Fruit fly (Drosophila melanogaster) whole organism, embryonic: ENCODE data around the gene CtBP.

Source experiments
- Aef1 ChIP-seq: fragments of 200-800 bp; sonication (Bioruptor generic); IDR thresholded peaks from 3 replicates; pipeline ENCODE4 v1.3.6; 2022; ENCODE audit warnings: missing biosample characterization, missing genetic modification characterization
- Atf3 ChIP-seq: fragments of 200-800 bp; sonication (Bioruptor generic); optimal IDR thresholded peaks from 3 replicates; lab custom pipeline; 2016; ENCODE audit warnings: missing biosample characterization, missing genetic modification characterization
- B-H1 ChIP-seq: fragments of 200-800 bp; sonication (Bioruptor generic); IDR thresholded peaks from 3 replicates; pipeline ENCODE4 v1.3.6; 2022; ENCODE audit warnings: missing biosample characterization, missing genetic modification characterization
- Bteb2 ChIP-seq: fragments of 200-800 bp; sonication (Bioruptor generic); optimal IDR thresholded peaks from 2 replicates; lab custom pipeline; 2016; ENCODE audit warnings: missing biosample characterization, missing genetic modification characterization
- CG10462 ChIP-seq: fragments of 200-800 bp; sonication (Bioruptor generic); optimal IDR thresholded peaks from 2 replicates; lab custom pipeline; 2016; ENCODE audit warnings: missing biosample characterization, missing genetic modification characterization
- CG10654 ChIP-seq: fragments of 200-800 bp; sonication (Bioruptor generic); optimal IDR thresholded peaks from 2 replicates; lab custom pipeline; 2016; ENCODE audit warnings: missing biosample characterization, missing genetic modification characterization
- CG13775 ChIP-seq: fragments of 200-800 bp; sonication (Bioruptor generic); optimal IDR thresholded peaks from 3 replicates; lab custom pipeline; 2017; ENCODE audit warnings: missing biosample characterization, mild to moderate bottlenecking, missing genetic modification characterization
- CG18476 ChIP-seq: fragments of 200-800 bp; sonication (Bioruptor generic); optimal IDR thresholded peaks from 2 replicates; lab custom pipeline; 2016; ENCODE audit warnings: missing biosample characterization, mild to moderate bottlenecking, missing genetic modification characterization
- CG2875 ChIP-seq: fragments of 200-800 bp; sonication (Bioruptor generic); optimal IDR thresholded peaks from 2 replicates; lab custom pipeline; 2017; ENCODE audit warnings: missing biosample characterization, mild to moderate bottlenecking, missing genetic modification characterization, missing genetic modification reagents
- CG31224 ChIP-seq: fragments of 200-800 bp; sonication (Bioruptor generic); IDR thresholded peaks from 2 replicates; pipeline ENCODE4 v1.3.6; 2022; ENCODE audit warnings: missing biosample characterization, missing genetic modification characterization
- CG3838 ChIP-seq: fragments of 200-800 bp; sonication (Bioruptor generic); optimal IDR thresholded peaks from 3 replicates; lab custom pipeline; 2016; ENCODE audit warnings: missing biosample characterization, missing genetic modification characterization
- CG42726 ChIP-seq: fragments of 200-800 bp; sonication (Bioruptor generic); IDR thresholded peaks from 2 replicates; pipeline ENCODE4 v1.3.6; 2022; ENCODE audit warnings: missing biosample characterization, missing genetic modification characterization; ENCODE audit not compliant: partially characterized antibody
- CG4424 ChIP-seq: fragments of 200-800 bp; sonication (Bioruptor generic); optimal IDR thresholded peaks from 3 replicates; lab custom pipeline; 2016; ENCODE audit warnings: missing biosample characterization, missing genetic modification characterization
- CG5953 ChIP-seq: fragments of 200-800 bp; sonication (Bioruptor generic); IDR thresholded peaks from 2 replicates; pipeline ENCODE4 v1.3.6; 2022; ENCODE audit warnings: missing biosample characterization, missing genetic modification characterization
- CG6791 ChIP-seq: fragments of 200-800 bp; sonication (Bioruptor generic); IDR thresholded peaks from 3 replicates; pipeline ENCODE4 v1.3.6; 2022; ENCODE audit warnings: missing biosample characterization, missing genetic modification characterization; ENCODE audit not compliant: partially characterized antibody
- CG7372 ChIP-seq: fragments of 200-800 bp; sonication (Bioruptor generic); IDR thresholded peaks from 2 replicates; pipeline ENCODE4 v1.3.6; 2022; ENCODE audit warnings: missing biosample characterization, missing genetic modification characterization
- CG7963 ChIP-seq: fragments of 200-800 bp; sonication (Bioruptor generic); IDR thresholded peaks from 3 replicates; pipeline ENCODE4 v1.3.6; 2022; ENCODE audit warnings: missing biosample characterization, missing genetic modification characterization; ENCODE audit not compliant: partially characterized antibody
- CG9215 ChIP-seq: fragments of 200-800 bp; sonication (Bioruptor generic); IDR thresholded peaks from 2 replicates; pipeline ENCODE4 v1.3.6; 2022; ENCODE audit warnings: missing biosample characterization, missing genetic modification characterization
- CHES-1-like ChIP-seq: fragments of 200-800 bp; sonication (Bioruptor generic); optimal IDR thresholded peaks from 2 replicates; lab custom pipeline; 2016; ENCODE audit warnings: missing biosample characterization, missing genetic modification characterization
- CoRest ChIP-seq: fragments of 200-800 bp; sonication (Bioruptor generic); optimal IDR thresholded peaks from 3 replicates; lab custom pipeline; 2018; ENCODE audit warnings: missing biosample characterization, mild to moderate bottlenecking, missing genetic modification characterization, moderate library complexity
- E2f2 ChIP-seq: fragments of 200-800 bp; sonication (Bioruptor generic); IDR thresholded peaks from 2 replicates; pipeline ENCODE4 v1.3.6; 2022; ENCODE audit warnings: missing biosample characterization, missing genetic modification characterization
- Eip74EF ChIP-seq, 2 experiments: fragments of 200-800 bp in 1 of 2; fragments of >200 bp in 1 of 2; sonication (Bioruptor generic) in 1 of 2; optimal IDR thresholded peaks; 2 replicates each; lab custom pipeline; 2017 to 2019; ENCODE audit warnings: missing biosample characterization in 2 of 2, missing genetic modification characterization in 2 of 2, mild to moderate bottlenecking in 1 of 2, moderate library complexity in 1 of 2
- Med ChIP-seq: fragments of 200-800 bp; sonication (Bioruptor generic); peaks from one replicate; lab custom pipeline; 2016; ENCODE audit warnings: missing biosample characterization, missing genetic modification characterization, mild to moderate bottlenecking, inconsistent platforms, moderate library complexity
- NFAT ChIP-seq: fragments of 200-800 bp; sonication (Bioruptor generic); IDR thresholded peaks from 2 replicates; pipeline ENCODE4 v1.3.6; 2022; ENCODE audit warnings: missing biosample characterization, missing genetic modification characterization
- Nf-YA ChIP-seq: fragments of 200-800 bp; sonication (Bioruptor generic); IDR thresholded peaks from 2 replicates; pipeline ENCODE4 v1.3.6; 2022; ENCODE audit warnings: missing biosample characterization, missing genetic modification characterization
- Nf-YB ChIP-seq: fragments of 200-800 bp; sonication (Bioruptor generic); optimal IDR thresholded peaks from 3 replicates; lab custom pipeline; 2019; ENCODE audit warnings: missing biosample characterization, mild to moderate bottlenecking, missing genetic modification characterization, moderate library complexity
- Nf-YC ChIP-seq: fragments of 200-800 bp; optimal IDR thresholded peaks from 3 replicates; lab custom pipeline; 2019; ENCODE audit warnings: missing biosample characterization, mild to moderate bottlenecking, missing genetic modification characterization, moderate library complexity
- Ptx1 ChIP-seq: fragments of 200-800 bp; sonication (Bioruptor generic); IDR thresholded peaks from 2 replicates; pipeline ENCODE4 v1.3.6; 2022; ENCODE audit warnings: missing biosample characterization, missing genetic modification characterization
- Ravus ChIP-seq: fragments of 200-800 bp; sonication (Bioruptor generic); IDR thresholded peaks from 2 replicates; pipeline ENCODE4 v1.3.6; 2022; ENCODE audit warnings: missing biosample characterization, missing genetic modification characterization
- Scr ChIP-seq: fragments of 200-800 bp; sonication (Bioruptor generic); IDR thresholded peaks from 2 replicates; pipeline ENCODE4 v1.3.6; 2022; ENCODE audit warnings: missing biosample characterization, missing genetic modification characterization; ENCODE audit not compliant: partially characterized antibody
- Stat92E ChIP-seq, 3 experiments: fragments of >200 bp in 2 of 3; fragments of 200-800 bp in 1 of 3; sonication (Bioruptor generic) in 1 of 3; optimal IDR thresholded peaks; 2 replicates each; lab custom pipeline; 2017 to 2019; ENCODE audit warnings: missing biosample characterization in 3 of 3, missing genetic modification characterization in 3 of 3, mild to moderate bottlenecking in 1 of 3, moderate library complexity in 1 of 3
- Trl ChIP-seq, 3 experiments: fragments of >200 bp in 2 of 3; fragments of 200-800 bp in 1 of 3; sonication (Bioruptor generic) in 1 of 3; optimal IDR thresholded peaks; 2 replicates in 1 of 3; 3 replicates in 2 of 3; lab custom pipeline; 2016 to 2017; ENCODE audit warnings: missing biosample characterization in 1 of 3, missing genetic modification characterization in 1 of 3
- dimm ChIP-seq: fragments of 200-800 bp; sonication (Bioruptor generic); IDR thresholded peaks from 2 replicates; pipeline ENCODE4 v1.3.6; 2022; ENCODE audit warnings: missing biosample characterization, missing genetic modification characterization
- exex ChIP-seq: fragments of 200-800 bp; sonication (Bioruptor generic); optimal IDR thresholded peaks from 4 replicates; lab custom pipeline; 2018; ENCODE audit warnings: missing biosample characterization, mild to moderate bottlenecking, missing genetic modification characterization, moderate library complexity
- fd102C ChIP-seq: fragments of 200-800 bp; sonication (Bioruptor generic); optimal IDR thresholded peaks from 2 replicates; lab custom pipeline; 2018; ENCODE audit warnings: missing biosample characterization, mild to moderate bottlenecking, missing genetic modification characterization, moderate library complexity
- gcm2 ChIP-seq: fragments of 200-800 bp; sonication (Bioruptor generic); optimal IDR thresholded peaks from 2 replicates; lab custom pipeline; 2016; ENCODE audit warnings: missing biosample characterization, missing genetic modification characterization
- gsb-n ChIP-seq: fragments of 200-800 bp; sonication (Bioruptor generic); optimal IDR thresholded peaks from 3 replicates; lab custom pipeline; 2018; ENCODE audit warnings: missing biosample characterization, mild to moderate bottlenecking, missing genetic modification characterization
- kah ChIP-seq: fragments of 200-800 bp; sonication (Bioruptor generic); optimal IDR thresholded peaks from 2 replicates; lab custom pipeline; 2018; ENCODE audit warnings: missing biosample characterization, mild to moderate bottlenecking, missing genetic modification characterization
- nom ChIP-seq: fragments of 200-800 bp; sonication (Bioruptor generic); optimal IDR thresholded peaks from 2 replicates; lab custom pipeline; 2017; ENCODE audit warnings: missing biosample characterization, missing genetic modification characterization, mild to moderate bottlenecking, moderate library complexity, missing genetic modification reagents
- pan ChIP-seq, 4 experiments: fragments of >200 bp in 3 of 4; fragments of 200-800 bp in 1 of 4; sonication (Bioruptor generic) in 1 of 4; optimal IDR thresholded peaks in 3 of 4; IDR thresholded peaks in 1 of 4; 2 replicates each; pipeline versions ENCODE4 v1.3.6 to Lab custom; 2017 to 2022; ENCODE audit warnings: missing biosample characterization in 2 of 4, missing genetic modification characterization in 2 of 4, mixed read lengths in 1 of 4
- pb ChIP-seq: fragments of 200-800 bp; sonication (Bioruptor generic); optimal IDR thresholded peaks from 3 replicates; lab custom pipeline; 2016; ENCODE audit warnings: missing biosample characterization, missing genetic modification characterization
- ro ChIP-seq: fragments of 200-800 bp; sonication (Bioruptor generic); IDR thresholded peaks from 2 replicates; pipeline ENCODE4 v1.3.6; 2022; ENCODE audit warnings: missing biosample characterization, missing genetic modification characterization
- so ChIP-seq: fragments of 200-800 bp; sonication (Bioruptor generic); IDR thresholded peaks from 3 replicates; pipeline ENCODE4 v1.3.6; 2022; ENCODE audit warnings: missing biosample characterization, missing genetic modification characterization
- sob ChIP-seq: fragments of 200-800 bp; sonication (Bioruptor generic); IDR thresholded peaks from 2 replicates; pipeline ENCODE4 v1.3.6; 2022; ENCODE audit warnings: missing biosample characterization, missing genetic modification characterization
- toy ChIP-seq: fragments of 200-800 bp; sonication (Bioruptor generic); IDR thresholded peaks from 2 replicates; pipeline ENCODE4 v1.3.6; 2022; ENCODE audit warnings: missing biosample characterization, missing genetic modification characterization
- trem ChIP-seq: fragments of 200-800 bp; optimal IDR thresholded peaks from 3 replicates; lab custom pipeline; 2019; ENCODE audit warnings: missing biosample characterization, mild to moderate bottlenecking, missing genetic modification characterization, moderate library complexity
- trh ChIP-seq: fragments of 200-800 bp; sonication (Bioruptor generic); optimal IDR thresholded peaks from 2 replicates; lab custom pipeline; 2016; ENCODE audit warnings: missing biosample characterization, missing genetic modification characterization
- wek ChIP-seq: fragments of 200-800 bp; sonication (Bioruptor generic); optimal IDR thresholded peaks from 3 replicates; lab custom pipeline; 2018; ENCODE audit warnings: missing biosample characterization, mild to moderate bottlenecking, missing genetic modification characterization, moderate library complexity

Gene CtBP

dm6 chr3R:13030257-13031173 is 19.1 kb downstream of the CtBP start, which contains the start of the genes CG46281 and CG46280 (continued):
- no peak for TF ChIP-seq ro (GFP tag; lab: Robert Waterston, UW)
- TF ChIP-seq Eip74EF (GFP tag; optimal IDR thresholded peaks at IDR 0.05; lab: Kevin White, UChicago) = no peak
- no peak for TF ChIP-seq so (GFP tag; lab: Robert Waterston, UW)
- no peak for TF ChIP-seq CG7963
- peak; percentile 76 for TF ChIP-seq trem (tag; lab: Kevin White, UChicago)
- no peak for TF ChIP-seq dimm (GFP tag; lab: Robert Waterston, UW)
- TF ChIP-seq CG10654 (GFP tag; lab: Kevin White, UChicago) = no peak
- no peak for TF ChIP-seq Trl (optimal IDR thresholded peaks at IDR 0.05; lab: Kevin White, UChicago)
- peak; percentile 37 for TF ChIP-seq Trl (GFP tag; optimal IDR thresholded peaks at IDR 0.05; lab: Kevin White, UChicago)
- TF ChIP-seq Stat92E (GFP tag; optimal IDR thresholded peaks at IDR 0.05; lab: Kevin White, UChicago) = no peak
- peak; percentile 70 for TF ChIP-seq E2f2 (GFP tag; lab: Robert Waterston, UW)
- no peak for TF ChIP-seq pb (GFP tag; lab: Kevin White, UChicago)
- no peak for TF ChIP-seq Ravus (GFP tag; lab: Robert Waterston, UW)
- peak; percentile 95 for TF ChIP-seq Med
- no peak for TF ChIP-seq Nf-YC (tag; lab: Kevin White, UChicago)
- TF ChIP-seq B-H1 (GFP tag; lab: Robert Waterston, UW) = no peak
- TF ChIP-seq CG4424 (GFP tag; lab: Kevin White, UChicago) = peak; percentile 20
- TF ChIP-seq CG7372 (GFP tag; lab: Robert Waterston, UW) = no peak
- peak; percentile 62 for TF ChIP-seq Scr
- TF ChIP-seq exex = no peak
- TF ChIP-seq CG6791 (GFP tag; lab: Robert Waterston, UW) = peak; percentile 54; the same call in 2 of the 3 replicates
- TF ChIP-seq nom = no peak
- TF ChIP-seq gcm2 (GFP tag; lab: Kevin White, UChicago) = no peak
- no peak for TF ChIP-seq CG5953 (GFP tag; lab: Robert Waterston, UW)
- TF ChIP-seq CG42726 (GFP tag; lab: Robert Waterston, UW) = no peak
- no peak for TF ChIP-seq Nf-YA
- TF ChIP-seq toy (GFP tag; lab: Robert Waterston, UW) = no peak
- no peak for TF ChIP-seq NFAT
- TF ChIP-seq pan (optimal IDR thresholded peaks at IDR 0.05; lab: Kevin White, UChicago) = no peak
- TF ChIP-seq pan (GFP tag; optimal IDR thresholded peaks at IDR 0.05 in 1 of 2, IDR thresholded peaks at IDR 0.05 in 1 of 2) = no peak
- TF ChIP-seq gsb-n (tag; lab: Kevin White, UChicago) = no peak
- TF ChIP-seq CG31224 (GFP tag; lab: Robert Waterston, UW) = no peak
- TF ChIP-seq wek (GFP tag; lab: Kevin White, UChicago) = peak; percentile 93
- no peak for TF ChIP-seq CG9215 (GFP tag; lab: Robert Waterston, UW)
- TF ChIP-seq Aef1 = no peak
- TF ChIP-seq CG2875 (GFP tag; lab: Kevin White, UChicago) = no peak
- TF ChIP-seq trh (GFP tag; lab: Kevin White, UChicago) = no peak
- no peak for TF ChIP-seq fd102C (GFP tag; lab: Kevin White, UChicago)
- no peak for TF ChIP-seq Nf-YB (GFP tag; lab: Kevin White, UChicago)
- TF ChIP-seq sob = peak; percentile 16; the same call in 1 of the 2 replicates
- TF ChIP-seq CG3838 (GFP tag; lab: Kevin White, UChicago) = no peak
- TF ChIP-seq CG18476 (GFP tag; lab: Kevin White, UChicago) = no peak
- TF ChIP-seq CHES-1-like (GFP tag; lab: Kevin White, UChicago) = peak; percentile 76
- peak; percentile 54 for TF ChIP-seq Bteb2
- peak; percentile 30 for TF ChIP-seq CG13775 (GFP tag; lab: Kevin White, UChicago)
- TF ChIP-seq CG10462 (GFP tag; lab: Kevin White, UChicago) = no peak
- TF ChIP-seq CoRest = no peak
- TF ChIP-seq Atf3 (GFP tag; lab: Kevin White, UChicago) = no peak
- TF ChIP-seq kah (GFP tag; lab: Kevin White, UChicago) = no peak
- TF ChIP-seq Ptx1 (GFP tag; lab: Robert Waterston, UW) = no peak
